Fruit fly (Drosophila melanogaster) S2 (cell line): ENCODE data around the gene CG33721.

ENCODE experiments used
- CG8478 ChIP-seq: fragments of >200 bp; optimal IDR thresholded peaks from 2 replicates; lab custom pipeline; 2018
- CTCF ChIP-seq, 2 experiments: fragments of >200 bp; optimal IDR thresholded peaks; 2 replicates each; lab custom pipeline; 2018

CG33721 gene

dm6 chr3R:22351396-22351795, 20.5 kb downstream of the CG33721 start, which contains the start of gene rdhB:
Gene rdhB, plus strand, starts transcription at chr3R:22351696.
- TF ChIP-seq CG8478 (lab: Kevin White, UChicago): no peak
- TF ChIP-seq CTCF (optimal IDR thresholded peaks at IDR 0.05; lab: Kevin White, UChicago): no peak

- TF ChIP-seq CG8478 (lab: Kevin White, UChicago) (no peak), CTCF (optimal IDR thresholded peaks at IDR 0.05; lab: Kevin White, UChicago) (peak; percentile 72 to 77)
Observed at dm6 chr3R:22356464-22357410, 25.9 kb downstream of the CG33721 start, which contains the start of gene Sar1. Gene Sar1, plus strand, starts transcription at chr3R:22356685.

dm6 chr3R:22357942-22358341, 27.1 kb downstream of the CG33721 start:
- no peak for TF ChIP-seq CG8478 (lab: Kevin White, UChicago)
- TF ChIP-seq CTCF (optimal IDR thresholded peaks at IDR 0.05; lab: Kevin White, UChicago): no peak

dm6 chr3R:22358810-22359209, 27.9 kb downstream of the CG33721 start:
- TF ChIP-seq CG8478 (lab: Kevin White, UChicago): no peak

- TF ChIP-seq CTCF (optimal IDR thresholded peaks at IDR 0.05; lab: Kevin White, UChicago): peak in 1 of 2 experiments; percentile 32
- TF ChIP-seq CG8478 (lab: Kevin White, UChicago): no peak
Observed at dm6 chr3R:22362218-22362907, 31.5 kb downstream of the CG33721 start, which contains the start of the genes JMJD6, CG7071 and Muted. Gene JMJD6, minus strand, starts transcription at chr3R:22362371. Gene CG7071, plus strand, starts transcription at chr3R:22362620. Gene Muted, plus strand, starts transcription at chr3R:22362620.

dm6 chr3R:22365660-22366195, 34.9 kb downstream of the CG33721 start, which contains the start of gene CG5382:
Gene CG5382, minus strand, starts transcription at chr3R:22365983.
- no peak for TF ChIP-seq CTCF (optimal IDR thresholded peaks at IDR 0.05; lab: Kevin White, UChicago)
- TF ChIP-seq CG8478 (lab: Kevin White, UChicago): no peak

- TF ChIP-seq CG8478 (lab: Kevin White, UChicago): no peak
- no peak for TF ChIP-seq CTCF (optimal IDR thresholded peaks at IDR 0.05; lab: Kevin White, UChicago)
Observed at dm6 chr3R:22367126-22368076, 36.5 kb downstream of the CG33721 start, which contains the start of the genes Polr3F and PyK. Gene Polr3F, minus strand, starts transcription at chr3R:22367373. Gene PyK, plus strand, starts transcription at chr3R:22367536.

dm6 chr3R:22368077-22368776, 37.4 kb downstream of the CG33721 start:
- TF ChIP-seq CTCF (optimal IDR thresholded peaks at IDR 0.05; lab: Kevin White, UChicago) (no peak), CG8478 (lab: Kevin White, UChicago) (no peak)

- TF ChIP-seq CTCF (optimal IDR thresholded peaks at IDR 0.05; lab: Kevin White, UChicago) (no peak), CG8478 (lab: Kevin White, UChicago) (no peak)
Observed at dm6 chr3R:22368777-22369214, 37.9 kb downstream of the CG33721 start.

- no peak for TF ChIP-seq CG8478 (lab: Kevin White, UChicago)
Observed at dm6 chr3R:22372535-22372934, 41.7 kb downstream of the CG33721 start, which contains the start of gene CG7069. Gene CG7069, plus strand, starts transcription at chr3R:22372835.

- no peak for TF ChIP-seq CTCF (optimal IDR thresholded peaks at IDR 0.05; lab: Kevin White, UChicago)
- TF ChIP-seq CG8478 (lab: Kevin White, UChicago): no peak
Observed at dm6 chr3R:22375674-22376073, 44.8 kb downstream of the CG33721 start, which contains the start of gene CG18596. Gene CG18596, plus strand, starts transcription at chr3R:22375923.

- TF ChIP-seq CG8478 (lab: Kevin White, UChicago) (no peak), CTCF (optimal IDR thresholded peaks at IDR 0.05; lab: Kevin White, UChicago) (no peak)
Observed at dm6 chr3R:22379942-22380341, 49.1 kb downstream of the CG33721 start, which contains the start of gene CG34149. Gene CG34149, plus strand, starts transcription at chr3R:22380128.
